Fruit fly (Drosophila melanogaster) whole organism, embryonic: Measurements from ENCODE around the gene CG10866.
A peak's percentile ranks its signal among the peaks of the same experiment; 100 is the strongest.

Experiments used
- CG10147 ChIP-seq: fragments of 200-800 bp; sonication (Bioruptor generic); optimal IDR thresholded peaks from 2 replicates; lab custom pipeline; 2019; ENCODE audit warnings: missing biosample characterization, mild to moderate bottlenecking, missing genetic modification characterization, moderate library complexity
- CG10209 ChIP-seq: fragments of 200-800 bp; sonication (Bioruptor generic); optimal IDR thresholded peaks from 3 replicates; lab custom pipeline; 2017; ENCODE audit warnings: missing biosample characterization, mild to moderate bottlenecking, missing genetic modification characterization, missing genetic modification reagents
- CG11696 ChIP-seq: fragments of 200-800 bp; sonication (Bioruptor generic); IDR thresholded peaks from 2 replicates; pipeline ENCODE4 v1.3.6; 2022; ENCODE audit warnings: missing biosample characterization, missing genetic modification characterization
- CG12659 ChIP-seq: fragments of 200-800 bp; sonication (Bioruptor generic); optimal IDR thresholded peaks from 3 replicates; lab custom pipeline; 2017; ENCODE audit warnings: mild to moderate bottlenecking, missing biosample characterization, missing genetic modification reagents, missing genetic modification characterization
- CG14014 ChIP-seq: fragments of 200-800 bp; sonication (Bioruptor generic); IDR thresholded peaks from 2 replicates; pipeline ENCODE4 v1.3.6; 2022; ENCODE audit warnings: missing biosample characterization, missing genetic modification characterization
- CG14050 ChIP-seq: fragments of 200-800 bp; sonication (Bioruptor generic); IDR thresholded peaks from 3 replicates; pipeline ENCODE4 v1.3.6; 2022; ENCODE audit warnings: missing biosample characterization, missing genetic modification characterization
- CG14441 ChIP-seq: fragments of 200-800 bp; sonication (Bioruptor generic); IDR thresholded peaks from 2 replicates; pipeline ENCODE4 v1.3.6; 2022; ENCODE audit warnings: missing biosample characterization, missing genetic modification characterization
- CG1529 ChIP-seq: fragments of 200-800 bp; sonication (Bioruptor generic); optimal IDR thresholded peaks from 3 replicates; lab custom pipeline; 2018; ENCODE audit warnings: missing biosample characterization, missing genetic modification characterization
- CG15696 ChIP-seq: fragments of 200-800 bp; sonication (Bioruptor generic); optimal IDR thresholded peaks from 2 replicates; lab custom pipeline; 2019; ENCODE audit warnings: missing biosample characterization, mild to moderate bottlenecking, missing genetic modification characterization, moderate library complexity
- CG17359 ChIP-seq: fragments of 200-800 bp; sonication (Bioruptor generic); optimal IDR thresholded peaks from 3 replicates; lab custom pipeline; 2018; ENCODE audit warnings: missing biosample characterization, mild to moderate bottlenecking, missing genetic modification characterization, moderate library complexity
- CG17829 ChIP-seq: fragments of 200-800 bp; optimal IDR thresholded peaks from 2 replicates; lab custom pipeline; 2019; ENCODE audit warnings: missing biosample characterization, mild to moderate bottlenecking, missing genetic modification characterization, moderate library complexity
- CG18011 ChIP-seq: fragments of 200-800 bp; sonication (Bioruptor generic); optimal IDR thresholded peaks from 2 replicates; lab custom pipeline; 2017; ENCODE audit warnings: missing biosample characterization, missing genetic modification characterization, mild to moderate bottlenecking, moderate library complexity, missing genotype
- CG31365 ChIP-seq: fragments of 200-800 bp; sonication (Bioruptor generic); optimal IDR thresholded peaks from 2 replicates; lab custom pipeline; 2018; ENCODE audit warnings: missing biosample characterization, mild to moderate bottlenecking, missing genetic modification characterization
- CG31441 ChIP-seq: fragments of 200-800 bp; sonication (Bioruptor generic); IDR thresholded peaks from 2 replicates; pipeline ENCODE4 v1.3.6; 2022; ENCODE audit warnings: missing biosample characterization, missing genetic modification characterization
- CG42726 ChIP-seq: fragments of 200-800 bp; sonication (Bioruptor generic); IDR thresholded peaks from 2 replicates; pipeline ENCODE4 v1.3.6; 2022; ENCODE audit warnings: missing biosample characterization, missing genetic modification characterization; ENCODE audit not compliant: partially characterized antibody
- CG7357 ChIP-seq: fragments of 200-800 bp; sonication (Bioruptor generic); IDR thresholded peaks from 3 replicates; pipeline ENCODE4 v1.3.6; 2022; ENCODE audit warnings: missing biosample characterization, missing genetic modification characterization
- CG9609 ChIP-seq: fragments of 200-800 bp; sonication (Bioruptor generic); optimal IDR thresholded peaks from 3 replicates; lab custom pipeline; 2016; ENCODE audit warnings: missing biosample characterization, missing genetic modification characterization
- Chrac-16 ChIP-seq: fragments of 200-800 bp; sonication (Bioruptor generic); optimal IDR thresholded peaks from 3 replicates; lab custom pipeline; 2016; ENCODE audit warnings: missing biosample characterization, missing genetic modification characterization
- Dip3 ChIP-seq: fragments of 200-800 bp; sonication (Bioruptor generic); optimal IDR thresholded peaks from 3 replicates; lab custom pipeline; 2016; ENCODE audit warnings: missing biosample characterization, missing genetic modification characterization
- E2f1 ChIP-seq: fragments of 200-800 bp; sonication (Bioruptor generic); IDR thresholded peaks from 2 replicates; pipeline ENCODE4 v1.3.6; 2022; ENCODE audit warnings: missing biosample characterization, missing genetic modification characterization
- Ets97D ChIP-seq: fragments of 200-800 bp; sonication (Bioruptor generic); optimal IDR thresholded peaks from 3 replicates; lab custom pipeline; 2016; ENCODE audit warnings: missing biosample characterization, missing genetic modification characterization
- HmgZ ChIP-seq: fragments of 200-800 bp; sonication (Bioruptor generic); optimal IDR thresholded peaks from 2 replicates; lab custom pipeline; 2018; ENCODE audit warnings: missing biosample characterization, mild to moderate bottlenecking, missing genetic modification characterization
- Hr51 ChIP-seq, 2 experiments: fragments of 200-800 bp; sonication (Bioruptor generic); optimal IDR thresholded peaks; 2 replicates in 1 of 2; 3 replicates in 1 of 2; lab custom pipeline; 2016 to 2018; ENCODE audit warnings: missing biosample characterization in 2 of 2, missing genetic modification characterization in 2 of 2, mild to moderate bottlenecking in 1 of 2, moderate library complexity in 1 of 2
- MTF-1 ChIP-seq: fragments of 200-800 bp; sonication (Bioruptor generic); optimal IDR thresholded peaks from 2 replicates; lab custom pipeline; 2018; ENCODE audit warnings: missing biosample characterization, mild to moderate bottlenecking, missing genetic modification characterization, borderline replicate concordance
- Max ChIP-seq: fragments of 200-800 bp; sonication (Bioruptor generic); optimal IDR thresholded peaks from 2 replicates; lab custom pipeline; 2016; ENCODE audit warnings: missing biosample characterization, mild to moderate bottlenecking, missing genetic modification characterization
- Meics ChIP-seq: fragments of 200-800 bp; sonication (Bioruptor generic); optimal IDR thresholded peaks from 2 replicates; lab custom pipeline; 2017; ENCODE audit warnings: missing biosample characterization, mild to moderate bottlenecking, missing genetic modification characterization
- Mrtf ChIP-seq: fragments of 200-800 bp; sonication (Bioruptor generic); IDR thresholded peaks from 3 replicates; pipeline ENCODE4 v1.3.6; 2022; ENCODE audit warnings: missing biosample characterization, missing genetic modification characterization
- Nf-YB ChIP-seq: fragments of 200-800 bp; sonication (Bioruptor generic); optimal IDR thresholded peaks from 3 replicates; lab custom pipeline; 2019; ENCODE audit warnings: missing biosample characterization, mild to moderate bottlenecking, missing genetic modification characterization, moderate library complexity
- Sox102F ChIP-seq: fragments of 200-800 bp; sonication (Bioruptor generic); optimal IDR thresholded peaks from 2 replicates; lab custom pipeline; 2018; ENCODE audit warnings: missing biosample characterization, mild to moderate bottlenecking, missing genetic modification characterization, moderate library complexity
- Tbp ChIP-seq: fragments of >200 bp; optimal IDR thresholded peaks from 2 replicates; lab custom pipeline; 2018; ENCODE audit warnings: missing biosample characterization, missing genetic modification characterization
- ara ChIP-seq: fragments of 200-800 bp; sonication (Bioruptor generic); IDR thresholded peaks from 2 replicates; pipeline ENCODE4 v1.3.6; 2022; ENCODE audit warnings: missing biosample characterization, missing genetic modification characterization
- bowl ChIP-seq: fragments of 200-800 bp; sonication (Bioruptor generic); IDR thresholded peaks from 2 replicates; pipeline ENCODE4 v1.3.6; 2022; ENCODE audit warnings: missing biosample characterization, missing genetic modification characterization
- bsh ChIP-seq, 2 experiments: fragments of 200-800 bp; sonication (Bioruptor generic); optimal IDR thresholded peaks; 2 replicates each; lab custom pipeline; 2017 to 2018; ENCODE audit warnings: mild to moderate bottlenecking in 2 of 2, missing biosample characterization in 2 of 2, missing genetic modification characterization in 2 of 2, moderate library complexity in 1 of 2
- eve ChIP-seq, 2 experiments: fragments of >200 bp; optimal IDR thresholded peaks; 2 replicates each; lab custom pipeline; 2017; ENCODE audit warnings: missing biosample characterization in 2 of 2, missing genetic modification characterization in 2 of 2
- fd102C ChIP-seq: fragments of 200-800 bp; sonication (Bioruptor generic); optimal IDR thresholded peaks from 2 replicates; lab custom pipeline; 2018; ENCODE audit warnings: missing biosample characterization, mild to moderate bottlenecking, missing genetic modification characterization, moderate library complexity
- ftz-f1 ChIP-seq: fragments of 200-800 bp; sonication (Bioruptor generic); optimal IDR thresholded peaks from 2 replicates; lab custom pipeline; 2016; ENCODE audit warnings: missing biosample characterization, missing genetic modification characterization
- grau ChIP-seq: fragments of 200-800 bp; optimal IDR thresholded peaks from 3 replicates; lab custom pipeline; 2019; ENCODE audit warnings: missing biosample characterization, mild to moderate bottlenecking, missing genetic modification characterization, moderate library complexity
- gsb ChIP-seq: fragments of 200-800 bp; sonication (Bioruptor generic); IDR thresholded peaks from 2 replicates; pipeline ENCODE4 v1.3.6; 2022; ENCODE audit warnings: missing biosample characterization, missing genetic modification characterization
- hb ChIP-seq: fragments of 200-800 bp; sonication (Bioruptor generic); IDR thresholded peaks from 3 replicates; pipeline ENCODE4 v1.3.6; 2022; ENCODE audit warnings: missing biosample characterization, missing genetic modification characterization; ENCODE audit not compliant: partially characterized antibody
- hkb ChIP-seq, 2 experiments: fragments of 200-800 bp in 1 of 2; fragments of >200 bp in 1 of 2; sonication (Bioruptor generic) in 1 of 2; IDR thresholded peaks in 1 of 2; optimal IDR thresholded peaks in 1 of 2; 2 replicates each; pipeline versions ENCODE4 v1.3.6 to Lab custom; 2017 to 2022; ENCODE audit warnings: missing biosample characterization in 1 of 2, missing genetic modification characterization in 1 of 2
- ind ChIP-seq: fragments of 200-800 bp; sonication (Bioruptor generic); optimal IDR thresholded peaks from 3 replicates; lab custom pipeline; 2016; ENCODE audit warnings: missing biosample characterization, missing genetic modification characterization
- ken ChIP-seq: fragments of 200-800 bp; sonication (Bioruptor generic); IDR thresholded peaks from 3 replicates; pipeline ENCODE4 v1.3.6; 2022; ENCODE audit warnings: missing biosample characterization, missing genetic modification characterization
- nerfin-1 ChIP-seq: fragments of 200-800 bp; sonication (Bioruptor generic); optimal IDR thresholded peaks from 3 replicates; lab custom pipeline; 2019; ENCODE audit warnings: missing biosample characterization, mild to moderate bottlenecking, missing genetic modification characterization, moderate library complexity
- pros ChIP-seq: fragments of 200-800 bp; sonication (Bioruptor generic); optimal IDR thresholded peaks from 3 replicates; lab custom pipeline; 2019; ENCODE audit warnings: missing biosample characterization, mild to moderate bottlenecking, missing genetic modification characterization, moderate library complexity
- stc ChIP-seq: fragments of 200-800 bp; sonication (Bioruptor generic); IDR thresholded peaks from 2 replicates; pipeline ENCODE4 v1.3.6; 2022; ENCODE audit warnings: missing biosample characterization, missing genetic modification characterization
- sug ChIP-seq: fragments of 200-800 bp; optimal IDR thresholded peaks from 2 replicates; lab custom pipeline; 2019; ENCODE audit warnings: missing biosample characterization, mild to moderate bottlenecking, missing genetic modification characterization, moderate library complexity
- twi ChIP-seq: fragments of 200-800 bp; optimal IDR thresholded peaks from 2 replicates; lab custom pipeline; 2019; ENCODE audit warnings: missing biosample characterization, mild to moderate bottlenecking, missing genetic modification characterization, moderate library complexity
- vvl ChIP-seq: fragments of 200-800 bp; sonication (Bioruptor generic); IDR thresholded peaks from 2 replicates; pipeline ENCODE4 v1.3.6; 2022; ENCODE audit warnings: missing biosample characterization, missing genetic modification characterization
- zen ChIP-seq: fragments of 200-800 bp; sonication (Bioruptor generic); optimal IDR thresholded peaks from 3 replicates; lab custom pipeline; 2018; ENCODE audit warnings: missing biosample characterization, mild to moderate bottlenecking, missing genetic modification characterization, moderate library complexity

Gene CG10866

DNA sequence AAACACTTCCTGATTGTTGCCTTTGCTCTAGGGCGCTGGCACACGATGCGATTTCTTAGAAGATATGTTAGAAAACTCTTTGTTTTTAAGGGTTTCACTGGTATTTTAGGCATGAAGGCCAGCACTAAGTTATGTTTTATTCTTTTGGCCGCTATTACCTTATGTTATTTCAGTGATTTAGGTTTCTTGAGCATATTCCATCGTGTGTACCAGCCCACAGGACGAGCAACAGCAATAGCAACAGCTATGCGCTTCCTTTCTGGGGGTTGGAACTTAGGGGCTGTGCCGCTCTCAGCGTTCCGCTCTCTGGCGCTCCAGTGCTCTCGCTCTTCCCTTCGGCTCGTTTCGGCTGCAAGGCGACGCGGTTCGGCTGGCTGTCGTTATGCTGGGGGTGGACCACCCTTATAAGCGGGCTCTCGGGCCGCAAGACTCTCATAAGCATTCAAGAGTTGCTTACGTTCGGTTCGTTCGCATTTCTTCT, 45.7 kb upstream of the CG10866 start, which contains the start of gene scrt (continued):
- TF ChIP-seq CG14441 (GFP tag; lab: Robert Waterston, UW) (no peak), CG14014 (no peak), Chrac-16 (no peak), CG1529 (GFP tag; lab: Kevin White, UChicago) (peak; percentile 1), Sox102F (peak; percentile 65), Mrtf (GFP tag; lab: Robert Waterston, UW) (no peak), CG17829 (tag; lab: Kevin White, UChicago) (peak; percentile 66), CG31441 (GFP tag; lab: Robert Waterston, UW) (0 out of 2 replicates have a peak, but pooled peaks have one; percentile 37), ftz-f1 (GFP tag; lab: Kevin White, UChicago) (no peak), Nf-YB (peak; percentile 9), CG31365 (no peak), CG14050 (GFP tag; lab: Robert Waterston, UW) (peak; percentile 18; the same call in 1 of the 3 replicates), CG10147 (GFP tag; lab: Kevin White, UChicago) (peak; percentile 37), bsh (GFP tag; optimal IDR thresholded peaks at IDR 0.05; lab: Kevin White, UChicago) (peak in 1 of 2 experiments; percentile 63), zen (tag; lab: Kevin White, UChicago) (peak; percentile 95), hkb (optimal IDR thresholded peaks at IDR 0.05; lab: Kevin White, UChicago) (no peak), hkb (GFP tag; IDR thresholded peaks at IDR 0.05; lab: Robert Waterston, UW) (peak; percentile 66), CG17359 (tag; lab: Kevin White, UChicago) (peak; percentile 12), Ets97D (GFP tag; lab: Kevin White, UChicago) (peak; percentile 21), pros (GFP tag; lab: Kevin White, UChicago) (peak; percentile 24), ara (GFP tag; lab: Robert Waterston, UW) (peak; percentile 79), CG42726 (no peak), CG15696 (tag; lab: Kevin White, UChicago) (peak; percentile 94), ken (GFP tag; lab: Robert Waterston, UW) (0 out of 3 replicates have a peak, but pooled peaks have one; percentile 59), bowl (GFP tag; lab: Robert Waterston, UW) (no peak), Tbp (GFP tag; lab: Kevin White, UChicago) (no peak), grau (tag; lab: Kevin White, UChicago) (peak; percentile 53), CG7357 (GFP tag; lab: Robert Waterston, UW) (no peak), CG11696 (GFP tag; lab: Robert Waterston, UW) (no peak), Meics (peak; percentile 35), E2f1 (GFP tag; lab: Robert Waterston, UW) (no peak), CG9609 (GFP tag; lab: Kevin White, UChicago) (peak; percentile 21), fd102C (peak; percentile 34), CG12659 (GFP tag; lab: Kevin White, UChicago) (peak; percentile 35), MTF-1 (GFP tag; lab: Kevin White, UChicago) (no peak), twi (tag; lab: Kevin White, UChicago) (no peak), hb (GFP tag; lab: Robert Waterston, UW) (0 out of 3 replicates have a peak, but pooled peaks have one; percentile 39), CG10209 (GFP tag; lab: Kevin White, UChicago) (peak; percentile 29), ind (GFP tag; lab: Kevin White, UChicago) (no peak), eve (GFP tag; optimal IDR thresholded peaks at IDR 0.05; lab: Kevin White, UChicago) (peak in 1 of 2 experiments; percentile 8), HmgZ (tag; lab: Kevin White, UChicago) (peak; percentile 51), sug (tag; lab: Kevin White, UChicago) (no peak), gsb (no peak), Hr51 (GFP tag; optimal IDR thresholded peaks at IDR 0.05; lab: Kevin White, UChicago) (peak in 1 of 2 experiments; percentile 75), vvl (GFP tag; lab: Robert Waterston, UW) (0 out of 2 replicates have a peak, but pooled peaks have one; percentile 39), Dip3 (peak; percentile 10), Max (GFP tag; lab: Kevin White, UChicago) (peak; percentile 14), CG18011 (GFP tag; lab: Kevin White, UChicago) (no peak), nerfin-1 (tag; lab: Kevin White, UChicago) (peak; percentile 59), stc (GFP tag; lab: Robert Waterston, UW) (no peak)
